Worm (Caenorhabditis elegans) whole organism, midembryonic: ENCODE measurements around the gene set-5.
"Not testable (repeated sequence)": the region's sequence is repeated elsewhere in the genome, so short reads cannot be mapped to it uniquely, and the experiment has no call there.

Experiments
- T22C8.4 ChIP-seq: fragments of 200-800 bp; sonication (Bioruptor generic); IDR thresholded peaks from 2 replicates; pipeline ENCODE4 v1.3.6; 2022; ENCODE audit warnings: missing genetic modification characterization, missing compliant biosample characterization
- cog-1 ChIP-seq: sonication (generic microtip); optimal IDR thresholded peaks from 2 replicates; lab custom pipeline; 2016; ENCODE audit warnings: missing genetic modification characterization, missing compliant biosample characterization
- flt-1 ChIP-seq: fragments of 200-800 bp; sonication (Bioruptor generic); IDR thresholded peaks from 2 replicates; pipeline ENCODE4 v1.3.6; 2022; ENCODE audit warnings: missing genetic modification characterization, missing compliant biosample characterization
- klf-2 ChIP-seq: fragments of 200-800 bp; sonication (Bioruptor generic); conservative IDR thresholded peaks from 2 replicates; pipeline ENCODE4 v1.3.6; 2022; ENCODE audit warnings: missing genetic modification reagents, missing genetic modification characterization, missing compliant biosample characterization
- med-1 ChIP-seq: sonication (generic microtip); optimal IDR thresholded peaks from 2 replicates; lab custom pipeline; 2017; ENCODE audit warnings: missing genetic modification characterization, mild to moderate bottlenecking, missing compliant biosample characterization, antibody characterized with exemption, missing genetic modification reagents; ENCODE audit not compliant: insufficient read depth
- ref-1 ChIP-seq: fragments of 200-800 bp; sonication (Bioruptor generic); conservative IDR thresholded peaks from 2 replicates; pipeline ENCODE4 v1.3.6; 2022; ENCODE audit warnings: missing genetic modification reagents, missing genetic modification characterization, missing compliant biosample characterization
- tab-1 ChIP-seq: fragments of 200-800 bp; sonication (Bioruptor generic); IDR thresholded peaks from 2 replicates; pipeline ENCODE4 v1.3.6; 2022; ENCODE audit warnings: missing genetic modification characterization, missing compliant biosample characterization
- ztf-23 ChIP-seq: fragments of 200-800 bp; sonication (Bioruptor generic); IDR thresholded peaks from 2 replicates; pipeline ENCODE4 v1.3.6; 2022; ENCODE audit warnings: missing genetic modification reagents, missing genetic modification characterization, missing compliant biosample characterization
- ztf-29 ChIP-seq: fragments of 200-800 bp; sonication (Bioruptor generic); IDR thresholded peaks from 2 replicates; pipeline ENCODE4 v1.3.6; 2022; ENCODE audit warnings: missing genetic modification reagents, missing genetic modification characterization, missing compliant biosample characterization

Gene set-5

DNA sequence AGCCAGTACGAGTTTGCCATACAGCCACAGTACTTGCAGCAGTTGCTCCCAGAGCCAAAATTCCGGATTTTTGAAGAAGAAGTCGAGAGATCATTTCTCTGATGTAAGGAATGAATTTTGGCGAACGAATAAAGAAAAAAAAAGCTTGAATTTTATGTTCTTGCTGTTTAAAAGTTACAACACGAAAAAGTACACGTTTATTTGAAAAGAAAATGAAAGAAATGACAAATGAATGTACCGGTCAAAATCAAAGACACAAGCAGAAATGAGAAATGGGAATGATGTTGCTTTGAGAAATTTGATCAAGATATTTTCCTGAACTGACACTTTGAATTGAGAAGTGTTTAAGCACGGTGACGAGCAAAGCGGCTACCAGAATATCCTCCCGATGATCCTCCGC lies 42.5 kb downstream of the set-5 start, which contains the start of gene Y50E8A.6:
Gene Y50E8A.6, minus strand, starts transcription at position 101 of the 400 bp plus-strand sequence.
- no peak for TF ChIP-seq med-1 (GFP tag; lab: Kevin White, UChicago)
- no peak for TF ChIP-seq flt-1 (GFP tag; lab: Robert Waterston, UW)
- no peak for TF ChIP-seq cog-1 (tag; lab: Kevin White, UChicago)
- no peak for TF ChIP-seq tab-1 (GFP tag; lab: Robert Waterston, UW)
- TF ChIP-seq ztf-29 (GFP tag; lab: Robert Waterston, UW), result no peak
- no peak for TF ChIP-seq klf-2 (GFP tag; lab: Robert Waterston, UW)
- no peak for TF ChIP-seq ref-1 (GFP tag; lab: Robert Waterston, UW)
- TF ChIP-seq ztf-23 (GFP tag; lab: Robert Waterston, UW), result no peak
- TF ChIP-seq T22C8.4 (GFP tag; lab: Robert Waterston, UW), result no peak

DNA sequence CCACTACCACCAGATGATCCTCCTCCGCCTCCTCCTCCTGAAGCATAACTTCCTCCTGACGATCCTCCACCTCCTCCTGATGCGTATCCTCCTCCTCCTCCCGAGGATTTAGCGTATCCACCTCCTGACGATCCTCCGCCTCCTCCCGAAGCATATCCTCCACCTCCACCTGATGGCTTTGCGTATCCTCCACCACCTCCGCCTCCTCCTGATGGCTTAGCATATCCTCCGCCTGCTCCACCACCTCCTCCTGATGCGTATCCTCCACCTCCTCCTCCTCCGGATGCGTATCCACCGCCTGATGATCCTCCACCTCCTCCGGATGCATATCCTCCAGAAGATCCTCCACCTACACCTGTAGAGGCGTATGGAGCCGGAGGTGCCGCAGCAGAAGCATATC lies 46.1 kb downstream of the set-5 start:
- TF ChIP-seq tab-1 (GFP tag; lab: Robert Waterston, UW) (peak; percentile 67; the same call in 1 of the 2 replicates), klf-2 (GFP tag; lab: Robert Waterston, UW) (0 out of 2 replicates have a peak, but pooled peaks have one; percentile 11), T22C8.4 (GFP tag; lab: Robert Waterston, UW) (no peak)

ce11 chrV:14746975-14747374 lies 48.2 kb downstream of the set-5 start:
- TF ChIP-seq tab-1 (GFP tag; lab: Robert Waterston, UW) (no peak), klf-2 (GFP tag; lab: Robert Waterston, UW) (no peak), med-1 (GFP tag; lab: Kevin White, UChicago) (no peak), cog-1 (tag; lab: Kevin White, UChicago) (no peak), ztf-29 (GFP tag; lab: Robert Waterston, UW) (no peak)

DNA sequence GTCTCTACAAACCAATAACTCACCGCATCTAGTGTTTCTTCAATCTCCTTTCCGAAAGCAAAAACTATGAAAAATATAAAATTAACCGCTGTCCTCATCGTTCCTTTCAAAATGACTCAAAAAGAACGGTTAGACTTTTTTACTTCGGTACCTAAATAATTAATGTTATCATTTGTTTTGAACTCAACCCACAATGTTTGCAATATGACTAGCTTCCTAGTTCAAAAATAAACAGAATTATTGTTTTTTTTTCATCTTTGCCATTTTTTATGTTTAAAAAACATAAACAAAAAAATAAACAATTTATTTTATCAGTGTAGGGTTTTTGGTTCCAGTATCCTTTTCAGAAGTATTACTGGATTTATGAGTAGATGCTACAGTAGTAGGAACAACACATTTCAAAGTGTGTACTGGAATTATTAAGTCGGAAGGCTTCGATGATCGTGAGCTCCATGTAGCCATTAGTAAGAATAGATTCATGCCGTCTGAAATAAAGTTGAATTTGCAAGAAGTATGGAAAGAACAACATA lies 49.9 kb downstream of the set-5 start, which contains the start of the genes lipl-8 and Y50E8A.22:
Gene lipl-8, minus strand, starts transcription at position 101 of the 530 bp plus-strand sequence.
Gene Y50E8A.22, minus strand, starts transcription at position 480 of the 530 bp plus-strand sequence.
- TF ChIP-seq cog-1 (tag; lab: Kevin White, UChicago), result no peak

DNA sequence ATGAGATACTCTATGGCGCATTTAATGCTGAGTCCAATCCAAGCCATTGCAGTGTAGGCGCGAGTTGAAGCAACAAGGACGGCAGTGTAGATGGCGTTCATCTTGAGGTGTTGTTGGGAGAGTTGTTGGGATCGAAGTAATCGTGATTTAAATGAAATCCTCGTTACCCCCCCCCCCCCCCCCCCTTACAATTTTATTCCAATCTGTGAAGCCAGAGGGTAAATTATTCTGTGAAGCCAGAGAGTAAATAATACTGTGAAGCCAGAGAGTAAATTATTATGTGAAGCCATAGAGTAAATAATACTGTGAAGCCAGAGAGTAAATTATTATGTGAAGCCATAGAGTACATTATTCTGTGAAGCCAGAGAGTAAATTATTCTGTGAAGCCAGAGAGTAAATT lies 51.6 kb downstream of the set-5 start, which contains the start of gene nspa-10:
Gene nspa-10, minus strand, starts transcription at position 101 of the 400 bp plus-strand sequence.
- TF ChIP-seq ztf-23 (GFP tag; lab: Robert Waterston, UW); T22C8.4 (GFP tag; lab: Robert Waterston, UW); med-1 (GFP tag; lab: Kevin White, UChicago): not testable (repeated sequence)
